Fruit fly (Drosophila melanogaster) whole organism, pupa: Measurements from ENCODE around the gene CG42660.
A peak's percentile ranks its signal among the peaks of the same experiment; 100 is the strongest.
"Not testable (repeated sequence)": the region's sequence is repeated elsewhere in the genome, so short reads cannot be mapped to it uniquely, and the experiment has no call there.

Experiments
- CG10348 ChIP-seq: fragments of 200-800 bp; sonication (Bioruptor generic); IDR thresholded peaks from 2 replicates; pipeline ENCODE4 v1.3.6; 2022; ENCODE audit warnings: missing biosample characterization, missing genetic modification characterization
- CG12605 ChIP-seq: fragments of 200-800 bp; sonication (Bioruptor generic); IDR thresholded peaks from 2 replicates; pipeline ENCODE4 v1.3.6; 2022; ENCODE audit warnings: missing biosample characterization, missing genetic modification characterization
- CG13204 ChIP-seq: fragments of 200-800 bp; sonication (Bioruptor generic); optimal IDR thresholded peaks from 2 replicates; lab custom pipeline; 2018; ENCODE audit warnings: missing biosample characterization, mild to moderate bottlenecking, missing genetic modification characterization, moderate library complexity
- CG14655 ChIP-seq: fragments of 200-800 bp; sonication (Bioruptor generic); optimal IDR thresholded peaks from 3 replicates; lab custom pipeline; 2017; ENCODE audit warnings: mild to moderate bottlenecking, missing biosample characterization, missing genetic modification reagents, missing genetic modification characterization
- CG15710 ChIP-seq: fragments of 200-800 bp; sonication (Bioruptor generic); optimal IDR thresholded peaks from 2 replicates; lab custom pipeline; 2018; ENCODE audit warnings: missing biosample characterization, mild to moderate bottlenecking, missing genetic modification characterization, moderate library complexity
- CG17806 ChIP-seq: fragments of 200-800 bp; sonication (Bioruptor generic); optimal IDR thresholded peaks from 2 replicates; lab custom pipeline; 2018; ENCODE audit warnings: missing biosample characterization, mild to moderate bottlenecking, missing genetic modification characterization, moderate library complexity
- CG32121 ChIP-seq: fragments of 200-800 bp; sonication (Bioruptor generic); IDR thresholded peaks from 2 replicates; pipeline ENCODE4 v1.3.6; 2022; ENCODE audit warnings: missing biosample characterization, missing genetic modification characterization
- CG34367 ChIP-seq: fragments of 200-800 bp; sonication (Bioruptor generic); optimal IDR thresholded peaks from 2 replicates; lab custom pipeline; 2018; ENCODE audit warnings: missing biosample characterization, mild to moderate bottlenecking, missing genetic modification characterization
- CG4496 ChIP-seq: fragments of 200-800 bp; sonication (Bioruptor generic); IDR thresholded peaks from 3 replicates; pipeline ENCODE4 v1.3.6; 2022; ENCODE audit warnings: missing biosample characterization, missing genetic modification characterization
- CG8159 ChIP-seq: fragments of 200-800 bp; sonication (Bioruptor generic); optimal IDR thresholded peaks from 3 replicates; lab custom pipeline; 2018; ENCODE audit warnings: missing biosample characterization, mild to moderate bottlenecking, missing genetic modification characterization, moderate library complexity
- CG8301 ChIP-seq: fragments of 200-800 bp; sonication (Bioruptor generic); optimal IDR thresholded peaks from 2 replicates; lab custom pipeline; 2018; ENCODE audit warnings: missing biosample characterization, mild to moderate bottlenecking, missing genetic modification characterization
- CG9948 ChIP-seq: fragments of 200-800 bp; sonication (Bioruptor generic); optimal IDR thresholded peaks from 2 replicates; lab custom pipeline; 2018; ENCODE audit warnings: missing biosample characterization, mild to moderate bottlenecking, missing genetic modification characterization, moderate library complexity
- D1 ChIP-seq: fragments of 200-800 bp; sonication (Bioruptor generic); optimal IDR thresholded peaks from 2 replicates; lab custom pipeline; 2018; ENCODE audit warnings: missing biosample characterization, mild to moderate bottlenecking, missing genetic modification characterization, moderate library complexity
- EcR ChIP-seq: fragments of 200-800 bp; sonication (Bioruptor generic); optimal IDR thresholded peaks from 3 replicates; lab custom pipeline; 2019; ENCODE audit warnings: missing biosample characterization, missing genetic modification characterization, mild to moderate bottlenecking, moderate library complexity, missing genetic modification reagents
- Ets98B ChIP-seq: fragments of 200-800 bp; sonication (Bioruptor generic); IDR thresholded peaks from 2 replicates; pipeline ENCODE4 v1.3.6; 2022; ENCODE audit warnings: missing biosample characterization, missing genetic modification characterization
- Pif1A ChIP-seq: fragments of 200-800 bp; sonication (Bioruptor generic); optimal IDR thresholded peaks from 3 replicates; lab custom pipeline; 2016; ENCODE audit warnings: missing biosample characterization, missing genetic modification characterization
- Pif1B ChIP-seq: fragments of 200-800 bp; sonication (Bioruptor generic); optimal IDR thresholded peaks from 3 replicates; lab custom pipeline; 2016; ENCODE audit warnings: missing biosample characterization, missing genetic modification characterization
- Snoo ChIP-seq: fragments of 200-800 bp; sonication (Bioruptor generic); optimal IDR thresholded peaks from 3 replicates; lab custom pipeline; 2017; ENCODE audit warnings: missing biosample characterization, mild to moderate bottlenecking, missing genetic modification characterization, inconsistent platforms
- fd96Ca ChIP-seq: fragments of 200-800 bp; sonication (Bioruptor generic); IDR thresholded peaks from 3 replicates; pipeline ENCODE4 v1.3.6; 2022; ENCODE audit warnings: missing biosample characterization, missing genetic modification characterization
- gl ChIP-seq: fragments of 200-800 bp; sonication (Bioruptor generic); optimal IDR thresholded peaks from 2 replicates; lab custom pipeline; 2018; ENCODE audit warnings: missing biosample characterization, mild to moderate bottlenecking, missing genetic modification characterization
- rn ChIP-seq: fragments of 200-800 bp; sonication (Bioruptor generic); IDR thresholded peaks from 2 replicates; pipeline ENCODE4 v1.3.6; 2022; ENCODE audit warnings: missing biosample characterization, missing genetic modification characterization

CG42660 gene

DNA sequence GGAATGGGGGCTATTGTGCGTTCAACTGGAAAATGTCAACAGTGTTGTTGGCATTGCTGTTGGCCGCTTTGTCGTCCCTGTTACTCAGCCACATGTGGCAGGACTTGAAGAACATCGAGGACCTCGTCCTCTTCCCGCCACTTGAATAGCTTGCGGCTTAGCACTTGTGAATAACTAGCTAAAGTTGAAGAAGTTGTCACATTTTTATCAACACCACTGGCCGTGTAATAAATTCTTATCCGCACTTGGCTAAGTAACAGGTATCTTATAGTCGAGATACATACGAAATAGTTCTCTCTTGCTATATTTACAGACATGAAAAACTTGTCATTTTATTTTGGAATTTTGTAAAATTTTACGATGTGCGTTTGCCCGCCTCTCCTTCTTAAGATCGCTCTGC is 10.0 kb downstream of the CG42660 start, which contains the start of gene CG43292:
CG43292 (plus strand) TSS at position 301 of the 400 bp plus-strand sequence.
- no peak for TF ChIP-seq CG13204 (GFP tag; lab: Kevin White, UChicago)
- no peak for TF ChIP-seq CG4496 (GFP tag; lab: Robert Waterston, UW)
- no peak for TF ChIP-seq CG15710
- TF ChIP-seq Snoo (tag; lab: Kevin White, UChicago) = no peak
- no peak for TF ChIP-seq CG8301 (tag; lab: Kevin White, UChicago)
- TF ChIP-seq CG9948 (tag; lab: Kevin White, UChicago) = no peak

- TF ChIP-seq gl (tag; lab: Kevin White, UChicago) = no peak
Measured at dm6 chr3L:7485667-7486066, 20.4 kb downstream of the CG42660 start, which contains the start of gene mthl6. mthl6 (plus strand) TSS chr3L:7485967.

dm6 chr3L:7491564-7491963 is 26.3 kb downstream of the CG42660 start, which contains the start of gene Cyp316a1:
Cyp316a1 (plus strand) TSS chr3L:7491864.
- TF ChIP-seq EcR (GFP tag; lab: Kevin White, UChicago) = no peak
- no peak for TF ChIP-seq CG8301 (tag; lab: Kevin White, UChicago)
- no peak for TF ChIP-seq CG12605 (GFP tag; lab: Robert Waterston, UW)
- TF ChIP-seq Snoo (tag; lab: Kevin White, UChicago) = no peak
- TF ChIP-seq CG17806 (tag; lab: Kevin White, UChicago) = no peak
- TF ChIP-seq Pif1A (GFP tag; lab: Kevin White, UChicago) = no peak
- TF ChIP-seq CG10348 = no peak
- TF ChIP-seq CG9948 (tag; lab: Kevin White, UChicago) = no peak
- no peak for TF ChIP-seq fd96Ca (GFP tag; lab: Robert Waterston, UW)
- TF ChIP-seq Pif1B = no peak
- no peak for TF ChIP-seq CG15710
- TF ChIP-seq CG4496 (GFP tag; lab: Robert Waterston, UW) = no peak
- no peak for TF ChIP-seq D1 (tag; lab: Kevin White, UChicago)
- no peak for TF ChIP-seq CG13204 (GFP tag; lab: Kevin White, UChicago)
- TF ChIP-seq Ets98B (GFP tag; lab: Robert Waterston, UW) = no peak
- TF ChIP-seq gl (tag; lab: Kevin White, UChicago) = no peak
- no peak for TF ChIP-seq CG32121 (GFP tag; lab: Robert Waterston, UW)
- TF ChIP-seq CG8159 (tag; lab: Kevin White, UChicago) = no peak
- no peak for TF ChIP-seq rn
- TF ChIP-seq CG14655 = no peak

DNA sequence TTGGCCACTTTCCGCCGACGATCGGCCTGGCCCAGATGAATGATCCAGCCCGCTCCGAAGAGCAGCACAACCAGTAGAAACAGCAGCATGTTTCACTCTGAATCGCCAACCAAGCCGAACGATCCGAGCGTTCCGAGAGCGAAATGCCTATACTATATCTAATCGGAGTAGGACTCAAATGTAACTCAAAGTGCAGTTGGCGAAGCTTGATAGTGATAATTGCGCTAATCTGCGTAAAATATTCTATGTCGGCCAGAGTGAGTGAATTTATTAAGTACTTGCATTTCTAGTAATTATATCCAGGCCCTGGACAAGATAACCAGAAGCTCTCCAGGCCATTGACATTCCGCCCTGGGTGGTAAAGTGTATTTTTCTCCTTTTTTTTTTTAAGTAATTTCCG is 30.8 kb downstream of the CG42660 start, which contains the start of gene Cyp4d8:
Cyp4d8 (minus strand) TSS at position 101 of the 400 bp plus-strand sequence.
- TF ChIP-seq Pif1A (GFP tag; lab: Kevin White, UChicago) = no peak

dm6 chr3L:7498731-7499130 is 33.4 kb downstream of the CG42660 start, which contains the start of gene CG8539:
CG8539 (minus strand) TSS chr3L:7498831.
- TF ChIP-seq EcR (GFP tag; lab: Kevin White, UChicago); CG10348; CG9948 (tag; lab: Kevin White, UChicago): not testable (repeated sequence)
- TF ChIP-seq, all 21 proteins: peak for 0; not testable (repeated sequence) for 21

DNA sequence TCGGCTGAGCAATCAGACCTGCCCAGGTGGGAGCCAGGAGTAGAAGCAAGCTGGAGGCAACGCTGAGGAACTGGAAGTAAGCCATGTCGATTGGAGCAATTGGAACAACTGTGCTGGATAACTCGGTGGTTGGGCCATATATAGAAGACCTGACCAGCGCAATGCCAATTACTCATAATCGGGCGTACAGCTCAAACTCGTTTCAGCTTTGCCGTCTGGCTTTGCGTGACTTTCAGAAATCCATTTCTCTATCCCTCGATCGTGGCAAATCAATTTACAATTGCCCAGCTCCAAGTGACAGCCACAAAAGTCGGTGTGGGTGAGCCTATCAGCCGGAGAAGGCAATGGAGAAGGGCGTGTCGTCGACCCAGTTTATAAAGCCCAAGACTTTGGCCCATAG is 40.8 kb downstream of the CG42660 start, which contains the start of gene CG7548:
CG7548 (minus strand) TSS at position 101 of the 400 bp plus-strand sequence.
- TF ChIP-seq CG14655 = no peak
- TF ChIP-seq CG8159 (tag; lab: Kevin White, UChicago) = no peak
- no peak for TF ChIP-seq Snoo (tag; lab: Kevin White, UChicago)
- TF ChIP-seq CG10348 = no peak
- TF ChIP-seq gl (tag; lab: Kevin White, UChicago) = no peak
- no peak for TF ChIP-seq CG15710

DNA sequence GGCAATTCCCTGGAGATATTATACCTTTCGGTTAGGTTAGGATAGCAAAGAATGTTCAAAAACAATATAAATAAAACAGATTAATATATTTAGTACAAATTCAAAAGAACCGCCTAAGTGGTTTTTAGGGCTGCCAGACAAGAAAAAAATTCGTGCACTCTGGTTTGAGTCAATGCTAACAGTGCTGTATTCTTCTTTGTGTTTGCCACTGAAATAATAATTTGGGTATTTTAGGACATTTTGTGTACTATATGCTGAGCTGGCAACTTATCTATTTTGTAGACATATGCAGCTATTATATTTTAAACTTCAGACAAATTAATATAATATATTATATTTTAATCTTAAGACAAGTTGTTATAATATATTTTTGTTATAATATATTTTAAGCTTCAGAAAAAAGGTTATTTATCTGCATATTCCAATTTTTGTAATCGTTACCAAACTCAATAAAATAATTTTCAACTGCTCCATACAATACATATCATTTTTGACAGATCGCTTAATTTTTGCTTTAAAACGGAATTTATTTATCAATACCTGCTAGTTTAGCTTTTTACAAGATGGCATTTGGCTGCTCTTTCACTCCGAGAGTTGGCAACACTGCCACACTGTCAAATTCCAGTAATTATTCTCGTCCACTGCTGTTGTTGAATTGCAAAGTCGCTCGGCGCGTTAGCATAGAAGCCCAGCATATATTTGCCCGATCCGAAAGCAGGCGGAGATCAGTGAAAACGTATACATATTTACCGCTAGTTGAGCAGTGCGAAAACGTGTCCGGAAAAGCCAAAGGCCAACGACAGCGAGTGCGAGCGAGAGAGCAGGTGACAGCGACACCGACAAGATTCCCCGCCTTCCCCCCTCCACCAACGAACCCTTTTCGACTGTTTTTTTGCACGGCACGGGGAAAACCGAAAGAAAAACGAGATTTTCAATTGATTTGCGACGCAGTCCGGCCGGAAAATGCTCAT is 45.4 kb downstream of the CG42660 start, which contains the start of gene CG7546:
CG7546 (plus strand) TSS at position 573 of the 971 bp plus-strand sequence.
- TF ChIP-seq CG9948 (tag; lab: Kevin White, UChicago) = no peak
- TF ChIP-seq Snoo (tag; lab: Kevin White, UChicago) = no peak
- TF ChIP-seq CG32121 (GFP tag; lab: Robert Waterston, UW) = no peak
- no peak for TF ChIP-seq CG12605 (GFP tag; lab: Robert Waterston, UW)
- no peak for TF ChIP-seq Pif1A (GFP tag; lab: Kevin White, UChicago)
- peak; percentile 56 for TF ChIP-seq CG8159 (tag; lab: Kevin White, UChicago)
- no peak for TF ChIP-seq CG14655
- TF ChIP-seq CG4496 (GFP tag; lab: Robert Waterston, UW) = 0 out of 3 replicates have a peak, but pooled peaks have one; percentile 26
- TF ChIP-seq gl (tag; lab: Kevin White, UChicago) = no peak
- no peak for TF ChIP-seq Ets98B (GFP tag; lab: Robert Waterston, UW)
- peak; percentile 38 for TF ChIP-seq CG15710
- TF ChIP-seq D1 (tag; lab: Kevin White, UChicago) = no peak
- TF ChIP-seq CG8301 (tag; lab: Kevin White, UChicago) = no peak
- TF ChIP-seq CG34367 (tag; lab: Kevin White, UChicago) = no peak
- TF ChIP-seq fd96Ca (GFP tag; lab: Robert Waterston, UW) = peak; percentile 13; the same call in 1 of the 3 replicates
- no peak for TF ChIP-seq CG17806 (tag; lab: Kevin White, UChicago)
- TF ChIP-seq CG10348 = no peak
- peak; percentile 56 for TF ChIP-seq EcR (GFP tag; lab: Kevin White, UChicago)
- peak; percentile 26 for TF ChIP-seq CG13204 (GFP tag; lab: Kevin White, UChicago)
- no peak for TF ChIP-seq Pif1B
- no peak for TF ChIP-seq rn
